Worm (Caenorhabditis elegans) whole organism, young adult: ENCODE results near the gene Y108G3AL.2.

Experiments
- F49E8.2 ChIP-seq: sonication (generic microtip); optimal IDR thresholded peaks from 3 replicates; lab custom pipeline; 2017; ENCODE audit warnings: missing genetic modification characterization, mild to moderate bottlenecking, missing compliant biosample characterization, antibody characterized with exemption, moderate library complexity; ENCODE audit not compliant: insufficient read depth
- gei-17 ChIP-seq: fragments of 200-800 bp; sonication (Bioruptor generic); optimal IDR thresholded peaks from 2 replicates; lab custom pipeline; 2018; ENCODE audit warnings: mild to moderate bottlenecking, missing genetic modification characterization, missing compliant biosample characterization
- lin-54 ChIP-seq: fragments of 200-800 bp; sonication (Bioruptor generic); optimal IDR thresholded peaks from 2 replicates; lab custom pipeline; 2018; ENCODE audit warnings: mild to moderate bottlenecking, missing genetic modification characterization, missing compliant biosample characterization
- lsy-27 ChIP-seq: sonication (generic microtip); optimal IDR thresholded peaks from 2 replicates; lab custom pipeline; 2017; ENCODE audit warnings: missing genetic modification characterization, mild to moderate bottlenecking, missing compliant biosample characterization, antibody characterized with exemption, missing genotype, borderline replicate concordance; ENCODE audit not compliant: insufficient read depth
- nfyb-1 ChIP-seq: fragments of 200-800 bp; sonication (Bioruptor generic); IDR thresholded peaks from 2 replicates; pipeline ENCODE4 v1.3.6; 2022; ENCODE audit warnings: missing genetic modification reagents, missing genetic modification characterization, missing compliant biosample characterization
- pbrm-1 ChIP-seq: fragments of 200-800 bp; sonication (Bioruptor generic); IDR thresholded peaks from 2 replicates; pipeline ENCODE4 v1.3.6; 2022; ENCODE audit warnings: missing genetic modification reagents, missing genetic modification characterization, missing compliant biosample characterization

ce11 chrV:122249-122648 lies 44.5 kb upstream of the Y108G3AL.2 start:
- TF ChIP-seq lin-54 (GFP tag; lab: Kevin White, UChicago) (no peak), F49E8.2 (tag; lab: Kevin White, UChicago) (no peak), gei-17 (GFP tag; lab: Kevin White, UChicago) (no peak), pbrm-1 (GFP tag; lab: Robert Waterston, UW) (no peak), lsy-27 (tag; lab: Kevin White, UChicago) (no peak), nfyb-1 (no peak)
